Fruit fly (Drosophila melanogaster): ENCODE measurements around the gene CG4995.
A peak's percentile ranks its signal among the peaks of the same experiment; 100 is the strongest.

CG4995 gene

DNA sequence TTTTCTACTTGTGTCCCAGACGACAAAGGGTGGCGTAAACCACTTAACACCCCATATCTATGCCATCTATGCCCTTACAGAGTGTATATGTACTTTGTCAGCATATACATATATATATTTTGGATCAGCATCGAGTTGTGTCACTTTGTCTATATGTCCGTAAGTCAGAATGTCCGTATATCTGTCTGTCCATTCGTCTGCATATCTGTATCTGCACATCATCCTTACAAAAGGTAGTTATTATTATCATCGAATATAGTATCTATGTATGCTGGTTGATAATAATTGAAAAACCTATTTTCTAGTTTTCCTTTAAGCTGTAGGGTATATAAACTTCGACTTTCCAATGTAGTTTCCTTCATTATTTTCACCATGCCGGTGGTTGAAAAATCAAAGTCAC is 28.9 kb downstream of the CG4995 start (continued):
- no peak for TF ChIP-seq sqz (GFP tag; optimal IDR thresholded peaks at IDR 0.05)
- TF ChIP-seq Spps (tag; optimal IDR thresholded peaks at IDR 0.05), result no peak
- no peak for TF ChIP-seq Dll (GFP tag; IDR thresholded peaks at IDR 0.05; ENCODE audit: partially characterized antibody)
- TF ChIP-seq CG13123 (GFP tag; optimal IDR thresholded peaks at IDR 0.05), result no peak
- peak; percentile 29 for TF ChIP-seq CG12219 (GFP tag; optimal IDR thresholded peaks at IDR 0.05)
- TF ChIP-seq Xbp1 (GFP tag; optimal IDR thresholded peaks at IDR 0.05), result no peak
- TF ChIP-seq NFAT (GFP tag; IDR thresholded peaks at IDR 0.05), result no peak
- no peak for TF ChIP-seq CG8359 (GFP tag; optimal IDR thresholded peaks at IDR 0.05; ENCODE audit: borderline replicate concordance)
- TF ChIP-seq gsb (GFP tag; IDR thresholded peaks at IDR 0.05), result no peak
- no peak for TF ChIP-seq CG1602 (GFP tag; optimal IDR thresholded peaks at IDR 0.05)
- TF ChIP-seq CG31365 (tag; optimal IDR thresholded peaks at IDR 0.05), result no peak
- no peak for TF ChIP-seq Hr78 (GFP tag; optimal IDR thresholded peaks at IDR 0.05)
- no peak for TF ChIP-seq kni (GFP tag; optimal IDR thresholded peaks at IDR 0.05)
- no peak for TF ChIP-seq Dfd (GFP tag; optimal IDR thresholded peaks at IDR 0.05)
- no peak for TF ChIP-seq Mad (GFP tag; optimal IDR thresholded peaks at IDR 0.05)
- TF ChIP-seq nerfin-1 (tag; optimal IDR thresholded peaks at IDR 0.05), result peak; percentile 20
- no peak for TF ChIP-seq CG10321 (GFP tag; IDR thresholded peaks at IDR 0.05)
- TF ChIP-seq C15 (GFP tag; IDR thresholded peaks at IDR 0.05), result no peak
- TF ChIP-seq chn (GFP tag; optimal IDR thresholded peaks at IDR 0.05), result peak; percentile 3
- TF ChIP-seq tgo (GFP tag; IDR thresholded peaks at IDR 0.05), result peak; percentile 36; the same call in 1 of the 3 replicates
- TF ChIP-seq CG4854 (GFP tag; optimal IDR thresholded peaks at IDR 0.05), result no peak
- TF ChIP-seq sug (tag; optimal IDR thresholded peaks at IDR 0.05), result no peak
- TF ChIP-seq ssp (GFP tag; IDR thresholded peaks at IDR 0.05), result no peak
- no peak for TF ChIP-seq bbx (GFP tag; IDR thresholded peaks at IDR 0.05; ENCODE audit: partially characterized antibody)
- TF ChIP-seq CG8924 (tag; optimal IDR thresholded peaks at IDR 0.05), result peak; percentile 17
- TF ChIP-seq CG2199 (GFP tag; IDR thresholded peaks at IDR 0.05), result no peak
- no peak for TF ChIP-seq br (optimal IDR thresholded peaks at IDR 0.05)
- no peak for TF ChIP-seq CG12942 (GFP tag; optimal IDR thresholded peaks at IDR 0.05)
- TF ChIP-seq CG34376 (GFP tag; optimal IDR thresholded peaks at IDR 0.05), result no peak
- TF ChIP-seq vfl (GFP tag; optimal IDR thresholded peaks at IDR 0.05), result no peak
- TF ChIP-seq CG8089 (GFP tag; optimal IDR thresholded peaks at IDR 0.05), result no peak
- no peak for TF ChIP-seq gce (GFP tag; IDR thresholded peaks at IDR 0.05)
- no peak for TF ChIP-seq chinmo (GFP tag; IDR thresholded peaks at IDR 0.05; ENCODE audit: partially characterized antibody)
- TF ChIP-seq Nf-YA (GFP tag; IDR thresholded peaks at IDR 0.05), result no peak
- TF ChIP-seq da (GFP tag; optimal IDR thresholded peaks at IDR 0.05), result no peak
- TF ChIP-seq amos (GFP tag; IDR thresholded peaks at IDR 0.05; ENCODE audit: partially characterized antibody), result no peak
- TF ChIP-seq CG10267 (tag; optimal IDR thresholded peaks at IDR 0.05), result peak; percentile 25
- TF ChIP-seq CG1024 (GFP tag; IDR thresholded peaks at IDR 0.05), result no peak
- TF ChIP-seq lola (GFP tag; optimal IDR thresholded peaks at IDR 0.05), result peak in 1 of 3 experiments; percentile 79
- TF ChIP-seq tap (tag; optimal IDR thresholded peaks at IDR 0.05), result no peak
- no peak for TF ChIP-seq B-H2 (GFP tag; optimal IDR thresholded peaks at IDR 0.05)

DNA sequence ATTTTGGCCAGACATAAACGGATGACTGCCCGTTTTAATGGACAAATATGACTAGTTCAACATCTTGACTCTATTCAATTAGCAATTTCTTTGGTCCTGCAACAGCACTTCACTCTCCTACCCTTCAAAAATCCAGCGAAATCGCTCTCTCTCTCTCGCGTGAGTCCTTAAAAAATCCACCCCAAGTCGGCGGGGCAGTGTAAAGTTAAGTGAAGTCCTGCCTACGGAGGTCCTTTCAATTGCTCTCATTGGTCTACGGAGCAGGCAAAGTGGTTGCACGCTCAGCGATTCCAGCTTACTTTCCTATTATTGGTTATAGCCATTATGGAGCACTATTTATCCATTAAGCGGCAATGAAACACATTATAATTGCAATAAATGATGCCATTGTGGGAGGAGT is 31.6 kb downstream of the CG4995 start, which contains the start of gene CG34367:
Gene CG34367 (minus strand): TSS at position 35 of the 400 bp plus-strand sequence.
- TF ChIP-seq Hsf (GFP tag; optimal IDR thresholded peaks at IDR 0.05) (no peak), Nf-YB (GFP tag; optimal IDR thresholded peaks at IDR 0.05) (peak; percentile 96), Trl (optimal IDR thresholded peaks at IDR 0.05) (peak; percentile 45 to 50), Trl (GFP tag; optimal IDR thresholded peaks at IDR 0.05) (no peak), Atf-2 (GFP tag; optimal IDR thresholded peaks at IDR 0.05) (no peak), H2.0 (GFP tag; IDR thresholded peaks at IDR 0.05) (no peak), Nf-YC (tag; optimal IDR thresholded peaks at IDR 0.05) (peak; percentile 97), TFAM (GFP tag; optimal IDR thresholded peaks at IDR 0.05) (no peak), CG33213 (GFP tag; optimal IDR thresholded peaks at IDR 0.05) (no peak), seq (GFP tag; IDR thresholded peaks at IDR 0.05) (peak; percentile 67; the same call in 1 of the 2 replicates), CG12769 (tag; optimal IDR thresholded peaks at IDR 0.05) (no peak), Sry-δ (GFP tag; optimal IDR thresholded peaks at IDR 0.05) (no peak), pros (GFP tag; optimal IDR thresholded peaks at IDR 0.05) (peak; percentile 86)
